Worm (Caenorhabditis elegans) whole organism, mixed stage, embryonic: Measurements from ENCODE around the gene T05C12.1.

Source experiments
- M03D4.4 ChIP-seq: sonication (generic microtip); optimal IDR thresholded peaks from 2 replicates; lab custom pipeline; 2017; ENCODE audit warnings: mild to moderate bottlenecking, missing genetic modification characterization, missing compliant biosample characterization
- blmp-1 ChIP-seq: fragments of 150-350 bp; optimal IDR thresholded peaks from 2 replicates; lab custom pipeline; 2014; ENCODE audit warnings: missing biosample characterization, missing genetic modification characterization
- ceh-43 ChIP-seq: fragments of 200-800 bp; sonication (Bioruptor generic); optimal IDR thresholded peaks from 2 replicates; lab custom pipeline; 2018; ENCODE audit warnings: mild to moderate bottlenecking, missing genetic modification characterization, moderate library complexity, missing compliant biosample characterization
- elt-3 ChIP-seq: fragments of 150-350 bp; optimal IDR thresholded peaks from 2 replicates; lab custom pipeline; 2014; ENCODE audit warnings: missing biosample characterization, missing genetic modification characterization
- flh-1 ChIP-seq: fragments of 200-800 bp; sonication (Bioruptor generic); optimal IDR thresholded peaks from 2 replicates; lab custom pipeline; 2018; ENCODE audit warnings: mild to moderate bottlenecking, missing genetic modification characterization, moderate library complexity, missing compliant biosample characterization
- ham-2 ChIP-seq: fragments of 200-800 bp; sonication (Bioruptor generic); optimal IDR thresholded peaks from 2 replicates; lab custom pipeline; 2018; ENCODE audit warnings: mild to moderate bottlenecking, missing genetic modification characterization, missing compliant biosample characterization
- lin-13 ChIP-seq: fragments of 150-350 bp; optimal IDR thresholded peaks from 2 replicates; lab custom pipeline; 2014; ENCODE audit warnings: missing biosample characterization, missing genetic modification characterization
- lin-32 ChIP-seq: fragments of 200-800 bp; sonication (Bioruptor generic); optimal IDR thresholded peaks from 2 replicates; lab custom pipeline; 2018; ENCODE audit warnings: mild to moderate bottlenecking, missing genetic modification characterization, missing compliant biosample characterization
- lsy-2 ChIP-seq: fragments of 150-350 bp; optimal IDR thresholded peaks from 2 replicates; lab custom pipeline; 2014; ENCODE audit warnings: missing biosample characterization, missing genetic modification characterization
- mab-5 ChIP-seq: fragments of 150-350 bp; optimal IDR thresholded peaks from 2 replicates; lab custom pipeline; 2014; ENCODE audit warnings: missing biosample characterization, missing genetic modification characterization
- mep-1 ChIP-seq: fragments of 150-350 bp; optimal IDR thresholded peaks from 2 replicates; lab custom pipeline; 2017; ENCODE audit warnings: missing biosample characterization, missing genetic modification reagents, missing genetic modification characterization, inconsistent platforms
- mls-2 ChIP-seq: sonication (generic microtip); optimal IDR thresholded peaks from 2 replicates; lab custom pipeline; 2016; ENCODE audit warnings: mild to moderate bottlenecking, missing genetic modification characterization, moderate library complexity, missing compliant biosample characterization
- nhr-2 ChIP-seq: fragments of 150-350 bp; optimal IDR thresholded peaks from 2 replicates; lab custom pipeline; 2014; ENCODE audit warnings: missing biosample characterization, missing genetic modification characterization
- nhr-237 ChIP-seq: fragments of 150-350 bp; optimal IDR thresholded peaks from 2 replicates; lab custom pipeline; 2014; ENCODE audit warnings: missing biosample characterization, missing genetic modification characterization
- nhr-28 ChIP-seq: fragments of 150-350 bp; optimal IDR thresholded peaks from 2 replicates; lab custom pipeline; 2014; ENCODE audit warnings: missing biosample characterization, missing genetic modification characterization
- nhr-76 ChIP-seq: sonication (generic microtip); optimal IDR thresholded peaks from 2 replicates; lab custom pipeline; 2017; ENCODE audit warnings: missing biosample characterization, missing genetic modification characterization
- sem-2 ChIP-seq: fragments of 200-800 bp; sonication (Bioruptor generic); optimal IDR thresholded peaks from 2 replicates; lab custom pipeline; 2018; ENCODE audit warnings: mild to moderate bottlenecking, missing genetic modification characterization, missing compliant biosample characterization
- snpc-4 ChIP-seq: fragments of 150-350 bp; optimal IDR thresholded peaks from 2 replicates; lab custom pipeline; 2014; ENCODE audit warnings: missing biosample characterization, missing genetic modification characterization
- sptf-1 ChIP-seq: sonication (generic microtip); optimal IDR thresholded peaks from 2 replicates; lab custom pipeline; 2017; ENCODE audit warnings: mild to moderate bottlenecking, missing genetic modification characterization, moderate library complexity, missing compliant biosample characterization
- tbx-8 ChIP-seq: fragments of 200-800 bp; sonication (Bioruptor generic); optimal IDR thresholded peaks from 2 replicates; lab custom pipeline; 2018; ENCODE audit warnings: mild to moderate bottlenecking, missing genetic modification characterization, moderate library complexity, missing compliant biosample characterization
- unc-39 ChIP-seq: fragments of 150-350 bp; optimal IDR thresholded peaks from 2 replicates; lab custom pipeline; 2014; ENCODE audit warnings: missing biosample characterization, missing genetic modification characterization
- unc-62 ChIP-seq: fragments of 150-350 bp; optimal IDR thresholded peaks from 2 replicates; lab custom pipeline; 2014; ENCODE audit warnings: missing biosample characterization, missing genetic modification reagents, missing genetic modification characterization
- zip-8 ChIP-seq: fragments of 150-350 bp; optimal IDR thresholded peaks from 2 replicates; lab custom pipeline; 2014; ENCODE audit warnings: missing biosample characterization, missing genetic modification characterization

Gene T05C12.1

DNA sequence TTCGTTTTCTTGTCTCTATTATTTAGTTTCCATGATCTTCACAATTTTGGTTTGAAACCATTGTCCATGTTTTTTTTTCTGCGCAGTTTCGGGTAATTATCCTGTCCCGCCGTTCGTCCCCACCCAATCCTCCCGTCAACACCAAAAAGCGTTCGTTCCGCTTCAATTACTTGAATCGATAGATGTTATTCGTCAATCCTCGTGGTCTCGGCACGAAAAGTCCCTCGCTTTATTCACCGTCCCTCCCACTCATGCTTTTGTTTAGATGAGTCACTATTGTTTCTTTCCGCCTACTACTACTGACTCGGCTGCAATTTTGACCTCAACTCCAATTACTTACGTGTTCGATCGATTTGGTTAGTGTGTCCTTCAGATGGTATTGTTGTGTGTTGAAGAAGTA, 49.9 kb downstream of the T05C12.1 start:
- TF ChIP-seq ceh-43 (GFP tag; lab: Kevin White, UChicago): peak; percentile 60
- no peak for TF ChIP-seq M03D4.4
- TF ChIP-seq mls-2 (tag; lab: Kevin White, UChicago): peak; percentile 19
- TF ChIP-seq ham-2 (GFP tag; lab: Kevin White, UChicago): peak; percentile 28
- TF ChIP-seq nhr-76 (tag; lab: Kevin White, UChicago): no peak
- TF ChIP-seq blmp-1 (tag; lab: Kevin White, UChicago): no peak

DNA sequence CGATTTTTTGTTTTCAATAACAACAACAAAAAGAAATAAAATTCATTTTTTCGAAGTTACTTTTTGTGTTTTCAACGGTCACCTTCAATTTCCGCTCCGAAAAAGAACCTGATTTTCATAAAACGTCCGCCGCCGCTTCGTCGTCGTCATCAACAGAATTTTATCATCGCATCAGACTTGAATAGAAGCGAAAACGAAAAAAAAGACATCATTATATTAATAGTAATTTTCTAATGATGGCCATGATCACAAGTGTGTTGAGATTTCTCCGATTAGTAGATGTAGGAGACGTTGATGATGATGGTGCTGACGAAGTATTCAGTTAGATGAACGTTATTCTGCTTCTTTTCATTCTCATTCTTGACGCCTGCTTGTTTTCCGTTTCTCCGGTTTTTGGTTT, 50.5 kb downstream of the T05C12.1 start:
- TF ChIP-seq elt-3: no peak
- TF ChIP-seq sem-2 (GFP tag; lab: Kevin White, UChicago): no peak
- no peak for TF ChIP-seq snpc-4 (tag; lab: Kevin White, UChicago)
- no peak for TF ChIP-seq sptf-1 (tag; lab: Kevin White, UChicago)
- TF ChIP-seq lin-13 (tag; lab: Kevin White, UChicago): no peak
- no peak for TF ChIP-seq unc-62
- TF ChIP-seq lin-32 (GFP tag; lab: Kevin White, UChicago): no peak
- no peak for TF ChIP-seq nhr-237 (tag; lab: Kevin White, UChicago)
- no peak for TF ChIP-seq nhr-2
- TF ChIP-seq unc-39 (tag; lab: Kevin White, UChicago): no peak
- no peak for TF ChIP-seq mab-5 (tag; lab: Kevin White, UChicago)
- no peak for TF ChIP-seq ham-2 (GFP tag; lab: Kevin White, UChicago)
- no peak for TF ChIP-seq zip-8 (tag; lab: Kevin White, UChicago)
- no peak for TF ChIP-seq tbx-8 (GFP tag; lab: Kevin White, UChicago)
- TF ChIP-seq ceh-43 (GFP tag; lab: Kevin White, UChicago): no peak
- no peak for TF ChIP-seq flh-1
- no peak for TF ChIP-seq mep-1
- TF ChIP-seq nhr-28: no peak
- TF ChIP-seq lsy-2 (tag; lab: Kevin White, UChicago): no peak
